Fruit fly (Drosophila melanogaster): ENCODE data around the gene cad.

The cad gene

DNA sequence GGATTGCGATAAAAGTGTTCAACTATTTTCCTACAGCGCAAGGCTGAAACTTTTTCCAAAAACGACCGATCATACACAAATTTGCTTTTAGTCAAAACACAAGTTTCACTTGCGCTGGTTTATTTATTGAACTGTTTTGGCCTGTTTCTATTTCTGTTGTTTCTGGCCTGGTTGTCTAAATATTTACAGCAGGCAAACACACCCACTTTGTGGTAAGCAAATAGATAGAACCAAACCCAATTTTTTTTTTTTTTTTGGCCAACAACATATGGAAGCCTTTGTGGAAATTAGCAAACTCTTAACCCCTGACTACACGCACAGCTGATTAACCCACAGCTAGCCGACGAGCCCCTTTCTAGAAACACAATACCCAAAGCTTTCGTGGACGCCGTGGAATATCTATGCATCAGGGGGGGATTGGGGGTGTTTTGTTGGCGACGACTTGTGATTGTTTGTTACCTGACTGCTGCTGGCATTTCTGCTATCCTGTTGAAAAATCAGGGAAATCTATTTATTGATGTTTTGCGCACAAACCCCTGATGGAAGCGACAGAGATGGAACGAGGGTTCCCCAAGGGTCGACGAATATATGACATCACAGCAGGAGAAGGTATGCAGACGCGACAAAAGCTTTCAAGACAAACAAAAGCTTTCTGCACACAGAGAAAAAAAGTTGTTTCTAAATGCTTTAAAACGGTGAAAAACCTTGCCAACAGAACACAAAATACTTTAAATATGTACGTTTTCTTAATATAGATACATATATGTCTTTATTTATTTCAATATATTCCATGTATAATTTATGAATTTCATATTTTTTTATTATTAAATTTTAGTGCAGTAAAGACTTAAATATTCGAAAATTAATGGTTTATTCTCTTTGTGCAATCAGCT is 37.3 kb downstream of the cad start (continued):
- TF ChIP-seq CG8290 (GFP tag; optimal IDR thresholded peaks at IDR 0.05): no peak
- TF ChIP-seq CG8290 (tag; optimal IDR thresholded peaks at IDR 0.05): peak in 1 of 2 experiments; percentile 4
- TF ChIP-seq CTCF (GFP tag; optimal IDR thresholded peaks at IDR 0.05): no peak
- no peak for TF ChIP-seq CG31388 (GFP tag; optimal IDR thresholded peaks at IDR 0.05)
- TF ChIP-seq onecut (GFP tag; IDR thresholded peaks at IDR 0.05): peak; percentile 95
- peak; percentile 68 for TF ChIP-seq zf30C (GFP tag; optimal IDR thresholded peaks at IDR 0.05)
- TF ChIP-seq jigr1 (GFP tag; IDR thresholded peaks at IDR 0.05): no peak
- peak; percentile 61 for TF ChIP-seq fd3F (GFP tag; optimal IDR thresholded peaks at IDR 0.05)
- no peak for TF ChIP-seq twi (tag; optimal IDR thresholded peaks at IDR 0.05)
- peak; percentile 15 for TF ChIP-seq CG6765 (GFP tag; optimal IDR thresholded peaks at IDR 0.05)
- no peak for TF ChIP-seq CG12942 (GFP tag; optimal IDR thresholded peaks at IDR 0.05)
- peak; percentile 15 for TF ChIP-seq emc (GFP tag; optimal IDR thresholded peaks at IDR 0.05)
- no peak for TF ChIP-seq CG16863 (GFP tag; optimal IDR thresholded peaks at IDR 0.05)
- no peak for TF ChIP-seq YL-1 (GFP tag; optimal IDR thresholded peaks at IDR 0.05)
- TF ChIP-seq disco-r (GFP tag; optimal IDR thresholded peaks at IDR 0.05): no peak
- TF ChIP-seq hth (optimal IDR thresholded peaks at IDR 0.05): no peak
- peak in 1 of 2 experiments; percentile 36 for TF ChIP-seq bsh (GFP tag; optimal IDR thresholded peaks at IDR 0.05)
- TF ChIP-seq sens-2 (GFP tag; IDR thresholded peaks at IDR 0.05): no peak
- peak; percentile 70 for TF ChIP-seq CG11695 (GFP tag; IDR thresholded peaks at IDR 0.05)
- no peak for TF ChIP-seq ftz-f1 (GFP tag; optimal IDR thresholded peaks at IDR 0.05)
- peak; percentile 56 for TF ChIP-seq crc (GFP tag; optimal IDR thresholded peaks at IDR 0.05)
- no peak for TF ChIP-seq CG17186 (GFP tag; optimal IDR thresholded peaks at IDR 0.05)
- TF ChIP-seq ato (GFP tag; IDR thresholded peaks at IDR 0.05; ENCODE audit: partially characterized antibody): no peak
- no peak for TF ChIP-seq ken (GFP tag; IDR thresholded peaks at IDR 0.05)
- TF ChIP-seq CG1792 (GFP tag; optimal IDR thresholded peaks at IDR 0.05): peak; percentile 17
- peak; percentile 53 for TF ChIP-seq CG2120 (GFP tag; optimal IDR thresholded peaks at IDR 0.05)
- TF ChIP-seq scrt (GFP tag; optimal IDR thresholded peaks at IDR 0.05): peak; percentile 59
- peak; percentile 50 for TF ChIP-seq Nf-YC (tag; optimal IDR thresholded peaks at IDR 0.05)
- TF ChIP-seq dpn (GFP tag; optimal IDR thresholded peaks at IDR 0.05): peak in 1 of 2 experiments; percentile 4
- TF ChIP-seq CG13775 (GFP tag; optimal IDR thresholded peaks at IDR 0.05): peak; percentile 30
- no peak for TF ChIP-seq CG30431 (GFP tag; optimal IDR thresholded peaks at IDR 0.05)
- TF ChIP-seq CG10462 (GFP tag; optimal IDR thresholded peaks at IDR 0.05): no peak
- peak; percentile 14 for TF ChIP-seq CG34376 (GFP tag; optimal IDR thresholded peaks at IDR 0.05)
- no peak for TF ChIP-seq Abd-B (GFP tag; optimal IDR thresholded peaks at IDR 0.05)
- TF ChIP-seq Dll (GFP tag; IDR thresholded peaks at IDR 0.05; ENCODE audit: partially characterized antibody): no peak
- peak; percentile 74 for TF ChIP-seq dysf (GFP tag; IDR thresholded peaks at IDR 0.05)
- no peak for TF ChIP-seq cg (GFP tag; optimal IDR thresholded peaks at IDR 0.05)
- no peak for TF ChIP-seq Scr (GFP tag; IDR thresholded peaks at IDR 0.05; ENCODE audit: partially characterized antibody)
- TF ChIP-seq CG17912 (GFP tag; optimal IDR thresholded peaks at IDR 0.05): no peak
- TF ChIP-seq CG2712 (tag; optimal IDR thresholded peaks at IDR 0.05): peak; percentile 56
- TF ChIP-seq CG18599 (GFP tag; optimal IDR thresholded peaks at IDR 0.05): peak; percentile 82
- TF ChIP-seq Elba2 (GFP tag; optimal IDR thresholded peaks at IDR 0.05): no peak
- peak; percentile 52 for TF ChIP-seq cwo (GFP tag; optimal IDR thresholded peaks at IDR 0.05)
- peak; percentile 32 for TF ChIP-seq lmd (GFP tag; IDR thresholded peaks at IDR 0.05)
- no peak for TF ChIP-seq CG16813 (GFP tag; IDR thresholded peaks at IDR 0.05; ENCODE audit: partially characterized antibody)
- peak; percentile 61 for TF ChIP-seq mirr (GFP tag; optimal IDR thresholded peaks at IDR 0.05)
- no peak for TF ChIP-seq tna (GFP tag; IDR thresholded peaks at IDR 0.05; ENCODE audit: partially characterized antibody)
- TF ChIP-seq CG8359 (GFP tag; optimal IDR thresholded peaks at IDR 0.05; ENCODE audit: borderline replicate concordance): no peak
- 0 out of 2 replicates have a peak, but pooled peaks have one; percentile 29 for TF ChIP-seq CG11085 (GFP tag; IDR thresholded peaks at IDR 0.05)
- TF ChIP-seq CG16779 (GFP tag; IDR thresholded peaks at IDR 0.05): no peak

Data from whole organism, embryonic.